Worm (Caenorhabditis elegans) whole organism, L4/young adult: ENCODE data around the gene T28A11.2.

Experiments used
- W03F9.2 ChIP-seq: fragments of 150-350 bp; optimal IDR thresholded peaks from 2 replicates; lab custom pipeline; 2014; ENCODE audit warnings: missing biosample characterization, missing genetic modification characterization
- dao-5 ChIP-seq: sonication (generic microtip); optimal IDR thresholded peaks from 2 replicates; lab custom pipeline; 2016; ENCODE audit warnings: missing genotype, missing genetic modification characterization, moderate library complexity, missing compliant biosample characterization
- him-1 ChIP-seq: sonication (generic microtip); optimal IDR thresholded peaks from 2 replicates; lab custom pipeline; 2016; ENCODE audit warnings: missing genotype, missing genetic modification reagents, missing genetic modification characterization, missing compliant biosample characterization

ce11 chrV:3316108-3316507 is 35.9 kb downstream of the T28A11.2 start, which contains the start of gene F35F10.1:
- TF ChIP-seq dao-5 (tag; lab: Kevin White, UChicago) (no peak), W03F9.2 (tag; lab: Kevin White, UChicago) (no peak), him-1 (no peak)
